Fruit fly (Drosophila melanogaster): ENCODE measurements around the gene crp.

Gene crp

DNA sequence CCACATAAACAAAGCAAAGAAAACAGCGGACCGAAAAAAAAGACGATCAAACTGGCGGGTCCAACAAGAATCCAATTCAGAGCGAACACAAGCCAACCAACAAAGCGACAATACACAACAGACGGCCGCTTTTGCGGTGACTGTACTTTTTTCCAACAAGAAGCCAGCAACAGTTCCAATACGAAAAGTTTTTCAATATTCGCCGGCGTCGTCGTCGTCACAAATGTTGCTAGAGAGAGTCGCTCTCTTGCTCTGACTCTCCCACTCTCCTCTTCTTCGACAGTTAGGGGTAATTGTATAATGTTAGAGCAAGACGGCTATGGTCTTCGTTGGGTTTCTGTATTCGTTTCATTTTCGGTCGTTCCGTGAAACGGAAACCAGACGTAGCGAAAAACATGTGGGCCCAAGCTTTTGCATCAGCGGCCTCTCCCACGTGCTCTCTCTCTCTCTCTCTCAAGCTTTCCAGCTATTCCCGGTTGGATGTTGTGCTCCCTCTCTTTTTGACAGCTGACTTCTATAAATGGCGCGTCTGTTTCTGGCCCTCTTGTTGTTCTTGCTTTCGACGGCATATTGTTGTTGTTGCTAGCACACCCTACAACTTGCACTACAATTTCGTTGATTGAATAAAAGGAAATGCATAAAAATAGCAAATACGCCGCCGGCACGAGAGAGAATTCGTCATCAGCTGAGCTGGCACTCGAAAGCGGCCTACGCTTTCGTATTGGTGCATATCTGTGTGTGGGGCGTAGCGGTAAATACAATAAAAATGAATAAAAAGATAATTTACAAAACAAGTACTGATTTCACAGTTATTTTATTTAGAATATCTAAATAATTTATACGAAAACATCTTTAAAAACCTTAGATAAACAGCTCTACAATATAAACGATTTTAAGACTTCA lies 18.0 kb downstream of the crp start (continued):
- TF ChIP-seq CG17802 (tag; optimal IDR thresholded peaks at IDR 0.05): no peak
- peak; percentile 92 for TF ChIP-seq Asciz (GFP tag; optimal IDR thresholded peaks at IDR 0.05)
- no peak for TF ChIP-seq hth (optimal IDR thresholded peaks at IDR 0.05)
- no peak for TF ChIP-seq CG8944 (GFP tag; optimal IDR thresholded peaks at IDR 0.05)
- peak; percentile 24 for TF ChIP-seq CG13424 (tag; optimal IDR thresholded peaks at IDR 0.05)
- no peak for TF ChIP-seq Hsf (GFP tag; optimal IDR thresholded peaks at IDR 0.05)
- peak; percentile 77 for TF ChIP-seq CG15601 (tag; optimal IDR thresholded peaks at IDR 0.05)
- peak; percentile 46 for TF ChIP-seq yki (optimal IDR thresholded peaks at IDR 0.05)
- peak; percentile 71 for TF ChIP-seq CG1529 (GFP tag; optimal IDR thresholded peaks at IDR 0.05)
- peak in 1 of 2 experiments; percentile 67 for TF ChIP-seq Hr51 (GFP tag; optimal IDR thresholded peaks at IDR 0.05)
- TF ChIP-seq Blimp-1 (GFP tag; optimal IDR thresholded peaks at IDR 0.05): peak; percentile 5
- peak; percentile 73 for TF ChIP-seq cwo (GFP tag; optimal IDR thresholded peaks at IDR 0.05)
- peak; percentile 22 for TF ChIP-seq CG33213 (GFP tag; optimal IDR thresholded peaks at IDR 0.05)
- TF ChIP-seq vnd (GFP tag; IDR thresholded peaks at IDR 0.05; ENCODE audit: partially characterized antibody): no peak
- no peak for TF ChIP-seq cad (GFP tag; optimal IDR thresholded peaks at IDR 0.05)
- TF ChIP-seq CG10462 (GFP tag; optimal IDR thresholded peaks at IDR 0.05): no peak
- TF ChIP-seq Taf1 (GFP tag; IDR thresholded peaks at IDR 0.05): no peak
- peak; percentile 72 for TF ChIP-seq pb (GFP tag; optimal IDR thresholded peaks at IDR 0.05)
- TF ChIP-seq CG8290 (GFP tag; optimal IDR thresholded peaks at IDR 0.05): peak; percentile 42
- peak; percentile 71 to 78 for TF ChIP-seq CG8290 (tag; optimal IDR thresholded peaks at IDR 0.05)
- peak; percentile 94 for TF ChIP-seq CrebB (tag; optimal IDR thresholded peaks at IDR 0.05)
- TF ChIP-seq gcm2 (GFP tag; optimal IDR thresholded peaks at IDR 0.05): peak; percentile 16
- no peak for TF ChIP-seq Bdp1 (GFP tag; optimal IDR thresholded peaks at IDR 0.05)
- TF ChIP-seq Kr (GFP tag; optimal IDR thresholded peaks at IDR 0.05): peak; percentile 12
- TF ChIP-seq danr (GFP tag; IDR thresholded peaks at IDR 0.05): no peak
- TF ChIP-seq nom (GFP tag; optimal IDR thresholded peaks at IDR 0.05): peak; percentile 88
- no peak for TF ChIP-seq dysf (GFP tag; IDR thresholded peaks at IDR 0.05)
- TF ChIP-seq Atf3 (GFP tag; optimal IDR thresholded peaks at IDR 0.05): no peak
- peak; percentile 76 for TF ChIP-seq PHDP (tag; optimal IDR thresholded peaks at IDR 0.05)
- TF ChIP-seq eyg (GFP tag; optimal IDR thresholded peaks at IDR 0.05): peak; percentile 41
- peak; percentile 93 for TF ChIP-seq nau (GFP tag; optimal IDR thresholded peaks at IDR 0.05)
- no peak for TF ChIP-seq dpn (GFP tag; optimal IDR thresholded peaks at IDR 0.05)
- TF ChIP-seq maf-S (GFP tag; optimal IDR thresholded peaks at IDR 0.05): no peak
- no peak for TF ChIP-seq CG11560 (tag; IDR thresholded peaks at IDR 0.05)
- no peak for TF ChIP-seq CG1792 (GFP tag; optimal IDR thresholded peaks at IDR 0.05)
- TF ChIP-seq Atf-2 (GFP tag; optimal IDR thresholded peaks at IDR 0.05): no peak
- no peak for TF ChIP-seq CG10366 (GFP tag; IDR thresholded peaks at IDR 0.05)
- no peak for TF ChIP-seq CG7928 (GFP tag; optimal IDR thresholded peaks at IDR 0.05)
- TF ChIP-seq Sry-δ (GFP tag; optimal IDR thresholded peaks at IDR 0.05): no peak
- peak; percentile 91 for TF ChIP-seq B-H2 (GFP tag; optimal IDR thresholded peaks at IDR 0.05)
- no peak for TF ChIP-seq Dip3 (GFP tag; optimal IDR thresholded peaks at IDR 0.05)
- TF ChIP-seq CG11456 (GFP tag; IDR thresholded peaks at IDR 0.05): no peak
- TF ChIP-seq CG6813 (GFP tag; optimal IDR thresholded peaks at IDR 0.05): peak; percentile 96
- TF ChIP-seq unpg (GFP tag; optimal IDR thresholded peaks at IDR 0.05): peak; percentile 71
- no peak for TF ChIP-seq CG9817 (tag; optimal IDR thresholded peaks at IDR 0.05)
- TF ChIP-seq CG6254 (GFP tag; optimal IDR thresholded peaks at IDR 0.05): peak; percentile 82
- TF ChIP-seq repo (GFP tag; optimal IDR thresholded peaks at IDR 0.05): peak; percentile 21
- TF ChIP-seq CG4820 (GFP tag; optimal IDR thresholded peaks at IDR 0.05): no peak
- no peak for TF ChIP-seq Camta (GFP tag; optimal IDR thresholded peaks at IDR 0.05)
- no peak for TF ChIP-seq tup (GFP tag; optimal IDR thresholded peaks at IDR 0.05)

Data from whole organism, embryonic.